Worm (Caenorhabditis elegans): Measurements from ENCODE around the gene F22H10.3.

DNA sequence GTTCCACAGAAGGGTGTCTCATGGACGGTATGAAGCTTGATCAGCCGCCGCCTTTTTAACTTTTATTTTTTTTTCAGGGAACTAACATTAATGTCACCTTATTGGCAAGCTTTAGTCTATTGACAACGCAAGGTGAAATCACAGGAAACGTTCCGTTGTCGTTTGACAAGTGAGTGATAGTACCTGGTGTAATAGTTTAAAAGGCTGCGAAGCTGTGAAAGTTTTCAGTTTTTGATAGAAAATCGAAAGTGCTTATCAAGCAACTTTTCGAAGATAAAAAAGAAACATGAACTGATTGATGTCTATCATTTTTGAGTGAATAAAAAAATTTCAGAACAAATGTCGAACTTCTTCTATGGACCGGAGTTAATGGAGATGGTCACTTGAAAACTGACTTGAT lies 43.4 kb downstream of the F22H10.3 start:
- TF ChIP-seq nhr-11 (tag; optimal IDR thresholded peaks at IDR 0.05) (no peak), unc-62 (GFP tag; optimal IDR thresholded peaks at IDR 0.05 in 1 of 2) (no peak), unc-62 (tag; optimal IDR thresholded peaks at IDR 0.05) (no peak), ztf-7 (tag; optimal IDR thresholded peaks at IDR 0.05) (no peak), Y48G9A.11 (GFP tag; IDR thresholded peaks at IDR 0.05) (no peak)
